Worm (Caenorhabditis elegans): ENCODE results near the gene pin-2.

DNA sequence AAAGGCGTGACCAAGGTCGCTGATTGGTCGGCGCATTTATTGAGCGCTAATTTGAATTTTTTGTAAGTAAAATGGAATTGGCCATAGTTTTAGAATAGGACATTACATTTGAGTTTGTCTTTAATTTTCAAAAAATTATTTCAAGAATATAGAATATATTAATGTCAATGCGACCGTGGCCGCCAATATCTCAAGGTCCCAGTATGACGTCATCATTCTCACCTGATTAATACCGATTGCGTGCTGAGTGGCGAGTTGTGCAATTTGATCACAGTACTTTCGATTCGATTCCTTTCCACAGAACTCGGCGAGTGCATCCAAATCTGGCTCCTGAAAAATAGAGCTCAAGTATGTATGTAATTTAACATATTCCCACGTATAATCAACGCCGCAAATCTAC, 38.0 kb upstream of the pin-2 start:
- TF ChIP-seq ama-1 (optimal IDR thresholded peaks at IDR 0.05) (no peak), ama-1 (GFP tag; optimal IDR thresholded peaks at IDR 0.05) (no peak), lsy-27 (tag; optimal IDR thresholded peaks at IDR 0.05; ENCODE audit: borderline replicate concordance, insufficient read depth) (no peak), nfyb-1 (GFP tag; IDR thresholded peaks at IDR 0.05) (no peak), chd-7 (tag; optimal IDR thresholded peaks at IDR 0.05) (no peak)
